Fruit fly (Drosophila melanogaster) whole organism, embryonic: ENCODE results near the gene CG3097.

ENCODE experiments used
- Abd-B ChIP-seq: fragments of 200-800 bp; sonication (Bioruptor generic); optimal IDR thresholded peaks from 2 replicates; lab custom pipeline; 2018; ENCODE audit warnings: missing biosample characterization, mild to moderate bottlenecking, missing genetic modification characterization, moderate library complexity
- Adf1 ChIP-seq: fragments of 200-800 bp; sonication (Bioruptor generic); IDR thresholded peaks from 2 replicates; pipeline ENCODE4 v1.3.6; 2022; ENCODE audit warnings: missing biosample characterization, missing genetic modification characterization
- Asciz ChIP-seq: fragments of 200-800 bp; sonication (Bioruptor generic); optimal IDR thresholded peaks from 2 replicates; lab custom pipeline; 2017; ENCODE audit warnings: missing biosample characterization, mild to moderate bottlenecking, missing genetic modification characterization, missing genetic modification reagents
- CG10321 ChIP-seq: fragments of 200-800 bp; sonication (Bioruptor generic); IDR thresholded peaks from 2 replicates; pipeline ENCODE4 v1.3.6; 2022; ENCODE audit warnings: missing biosample characterization, missing genetic modification characterization
- CG10462 ChIP-seq: fragments of 200-800 bp; sonication (Bioruptor generic); optimal IDR thresholded peaks from 2 replicates; lab custom pipeline; 2016; ENCODE audit warnings: missing biosample characterization, missing genetic modification characterization
- CG10565 ChIP-seq: fragments of 200-800 bp; sonication (Bioruptor generic); optimal IDR thresholded peaks from 3 replicates; lab custom pipeline; 2016; ENCODE audit warnings: missing biosample characterization, mild to moderate bottlenecking, missing genetic modification characterization
- CG11695 ChIP-seq: fragments of 200-800 bp; sonication (Bioruptor generic); IDR thresholded peaks from 3 replicates; pipeline ENCODE4 v1.3.6; 2022; ENCODE audit warnings: missing biosample characterization, missing genetic modification characterization
- CG12744 ChIP-seq: fragments of 200-800 bp; sonication (Bioruptor generic); optimal IDR thresholded peaks from 2 replicates; lab custom pipeline; 2016; ENCODE audit warnings: missing biosample characterization, missing genetic modification characterization
- CG13424 ChIP-seq: fragments of 200-800 bp; sonication (Bioruptor generic); optimal IDR thresholded peaks from 2 replicates; lab custom pipeline; 2019; ENCODE audit warnings: missing biosample characterization, mild to moderate bottlenecking, missing genetic modification characterization, moderate library complexity
- CG13894 ChIP-seq: fragments of 200-800 bp; sonication (Bioruptor generic); optimal IDR thresholded peaks from 3 replicates; lab custom pipeline; 2018; ENCODE audit warnings: missing biosample characterization, mild to moderate bottlenecking, missing genetic modification characterization, moderate library complexity
- CG14667 ChIP-seq: fragments of 200-800 bp; sonication (Bioruptor generic); IDR thresholded peaks from 2 replicates; pipeline ENCODE4 v1.3.6; 2022; ENCODE audit warnings: missing biosample characterization, missing genetic modification characterization
- CG14965 ChIP-seq: fragments of 200-800 bp; sonication (Bioruptor generic); optimal IDR thresholded peaks from 2 replicates; lab custom pipeline; 2016; ENCODE audit warnings: missing biosample characterization, missing genetic modification characterization, borderline replicate concordance
- CG16779 ChIP-seq: fragments of 200-800 bp; sonication (Bioruptor generic); IDR thresholded peaks from 2 replicates; pipeline ENCODE4 v1.3.6; 2022; ENCODE audit warnings: missing biosample characterization, missing genetic modification characterization
- CG16813 ChIP-seq: fragments of 200-800 bp; sonication (Bioruptor generic); IDR thresholded peaks from 3 replicates; pipeline ENCODE4 v1.3.6; 2022; ENCODE audit warnings: missing biosample characterization, missing genetic modification characterization; ENCODE audit not compliant: partially characterized antibody
- CG1832 ChIP-seq: fragments of 200-800 bp; sonication (Bioruptor generic); optimal IDR thresholded peaks from 2 replicates; lab custom pipeline; 2017; ENCODE audit warnings: missing biosample characterization, mild to moderate bottlenecking, missing genetic modification characterization, inconsistent platforms
- CG18599 ChIP-seq: fragments of 200-800 bp; sonication (Bioruptor generic); optimal IDR thresholded peaks from 3 replicates; lab custom pipeline; 2017; ENCODE audit warnings: missing biosample characterization, missing genetic modification characterization, mild to moderate bottlenecking, moderate library complexity, missing genetic modification reagents
- CG2120 ChIP-seq: fragments of 200-800 bp; sonication (Bioruptor generic); optimal IDR thresholded peaks from 3 replicates; lab custom pipeline; 2016; ENCODE audit warnings: missing biosample characterization, missing genetic modification characterization
- CG2199 ChIP-seq: fragments of 200-800 bp; sonication (Bioruptor generic); IDR thresholded peaks from 3 replicates; pipeline ENCODE4 v1.3.6; 2022; ENCODE audit warnings: missing biosample characterization, missing genetic modification characterization
- CG3065 ChIP-seq: fragments of 200-800 bp; sonication (Bioruptor generic); optimal IDR thresholded peaks from 2 replicates; lab custom pipeline; 2016; ENCODE audit warnings: missing biosample characterization, missing genetic modification characterization
- CG6791 ChIP-seq: fragments of 200-800 bp; sonication (Bioruptor generic); IDR thresholded peaks from 3 replicates; pipeline ENCODE4 v1.3.6; 2022; ENCODE audit warnings: missing biosample characterization, missing genetic modification characterization; ENCODE audit not compliant: partially characterized antibody
- CG8478 ChIP-seq: fragments of >200 bp; optimal IDR thresholded peaks from 2 replicates; lab custom pipeline; 2018
- Deaf1 ChIP-seq: fragments of 200-800 bp; optimal IDR thresholded peaks from 3 replicates; lab custom pipeline; 2019; ENCODE audit warnings: missing biosample characterization, mild to moderate bottlenecking, missing genetic modification characterization, moderate library complexity
- E2f1 ChIP-seq: fragments of 200-800 bp; sonication (Bioruptor generic); IDR thresholded peaks from 2 replicates; pipeline ENCODE4 v1.3.6; 2022; ENCODE audit warnings: missing biosample characterization, missing genetic modification characterization
- Med ChIP-seq: fragments of 200-800 bp; sonication (Bioruptor generic); peaks from one replicate; lab custom pipeline; 2016; ENCODE audit warnings: missing biosample characterization, missing genetic modification characterization, mild to moderate bottlenecking, inconsistent platforms, moderate library complexity
- Nf-YB ChIP-seq: fragments of 200-800 bp; sonication (Bioruptor generic); optimal IDR thresholded peaks from 3 replicates; lab custom pipeline; 2019; ENCODE audit warnings: missing biosample characterization, mild to moderate bottlenecking, missing genetic modification characterization, moderate library complexity
- Opbp ChIP-seq: fragments of 200-800 bp; sonication (Bioruptor generic); IDR thresholded peaks from 3 replicates; pipeline ENCODE4 v1.3.6; 2022; ENCODE audit warnings: missing biosample characterization, missing genetic modification characterization; ENCODE audit not compliant: partially characterized antibody
- Ptx1 ChIP-seq: fragments of 200-800 bp; sonication (Bioruptor generic); IDR thresholded peaks from 2 replicates; pipeline ENCODE4 v1.3.6; 2022; ENCODE audit warnings: missing biosample characterization, missing genetic modification characterization
- Ravus ChIP-seq: fragments of 200-800 bp; sonication (Bioruptor generic); IDR thresholded peaks from 2 replicates; pipeline ENCODE4 v1.3.6; 2022; ENCODE audit warnings: missing biosample characterization, missing genetic modification characterization
- Rfx ChIP-seq: fragments of 200-800 bp; sonication (Bioruptor generic); IDR thresholded peaks from 2 replicates; pipeline ENCODE4 v1.3.6; 2022; ENCODE audit warnings: missing biosample characterization, missing genetic modification characterization
- Trl ChIP-seq, 3 experiments: fragments of >200 bp in 2 of 3; fragments of 200-800 bp in 1 of 3; sonication (Bioruptor generic) in 1 of 3; optimal IDR thresholded peaks; 2 replicates in 1 of 3; 3 replicates in 2 of 3; lab custom pipeline; 2016 to 2017; ENCODE audit warnings: missing biosample characterization in 1 of 3, missing genetic modification characterization in 1 of 3
- abd-A ChIP-seq: fragments of 200-800 bp; sonication (Bioruptor generic); optimal IDR thresholded peaks from 3 replicates; lab custom pipeline; 2019; ENCODE audit warnings: missing biosample characterization, mild to moderate bottlenecking, missing genetic modification characterization, moderate library complexity
- cg ChIP-seq: fragments of 200-800 bp; sonication (Bioruptor generic); optimal IDR thresholded peaks from 3 replicates; lab custom pipeline; 2019; ENCODE audit warnings: missing biosample characterization, mild to moderate bottlenecking, missing genetic modification characterization, moderate library complexity
- chinmo ChIP-seq: fragments of 200-800 bp; sonication (Bioruptor generic); IDR thresholded peaks from 4 replicates; pipeline ENCODE4 v1.3.6; 2022; ENCODE audit warnings: missing biosample characterization, missing genetic modification characterization; ENCODE audit not compliant: partially characterized antibody
- esg ChIP-seq: fragments of 200-800 bp; sonication (Bioruptor generic); conservative IDR thresholded peaks from 2 replicates; pipeline ENCODE4 v1.3.6; 2022; ENCODE audit warnings: missing biosample characterization, missing genetic modification characterization
- eve ChIP-seq, 2 experiments: fragments of >200 bp; optimal IDR thresholded peaks; 2 replicates each; lab custom pipeline; 2017; ENCODE audit warnings: missing biosample characterization in 2 of 2, missing genetic modification characterization in 2 of 2
- gcm2 ChIP-seq: fragments of 200-800 bp; sonication (Bioruptor generic); optimal IDR thresholded peaks from 2 replicates; lab custom pipeline; 2016; ENCODE audit warnings: missing biosample characterization, missing genetic modification characterization
- gem ChIP-seq: fragments of 200-800 bp; sonication (Bioruptor generic); optimal IDR thresholded peaks from 2 replicates; lab custom pipeline; 2019; ENCODE audit warnings: missing biosample characterization, mild to moderate bottlenecking, missing genetic modification characterization, moderate library complexity
- inv ChIP-seq: fragments of 200-800 bp; sonication (Bioruptor generic); IDR thresholded peaks from 2 replicates; pipeline ENCODE4 v1.3.6; 2022; ENCODE audit warnings: missing biosample characterization, missing genetic modification characterization; ENCODE audit not compliant: partially characterized antibody
- klu ChIP-seq: fragments of 200-800 bp; sonication (Bioruptor generic); IDR thresholded peaks from 2 replicates; pipeline ENCODE4 v1.3.6; 2022; ENCODE audit warnings: missing biosample characterization, missing genetic modification characterization
- nerfin-2 ChIP-seq: fragments of 200-800 bp; sonication (Bioruptor generic); IDR thresholded peaks from 2 replicates; pipeline ENCODE4 v1.3.6; 2022; ENCODE audit warnings: missing biosample characterization, missing genetic modification characterization; ENCODE audit not compliant: partially characterized antibody
- scrt ChIP-seq: fragments of 200-800 bp; sonication (Bioruptor generic); optimal IDR thresholded peaks from 2 replicates; lab custom pipeline; 2018; ENCODE audit warnings: missing biosample characterization, mild to moderate bottlenecking, missing genetic modification characterization, moderate library complexity
- slbo ChIP-seq: fragments of 200-800 bp; sonication (Bioruptor generic); IDR thresholded peaks from 2 replicates; pipeline ENCODE4 v1.3.6; 2022; ENCODE audit warnings: missing biosample characterization, missing genetic modification characterization
- sna ChIP-seq: fragments of 200-800 bp; sonication (Bioruptor generic); IDR thresholded peaks from 2 replicates; pipeline ENCODE4 v1.3.6; 2022; ENCODE audit warnings: missing biosample characterization, missing genetic modification characterization; ENCODE audit not compliant: partially characterized antibody
- zfh1 ChIP-seq: fragments of 200-800 bp; sonication (Bioruptor generic); IDR thresholded peaks from 3 replicates; pipeline ENCODE4 v1.3.6; 2022; ENCODE audit warnings: missing biosample characterization, missing genetic modification characterization

Gene CG3097

dm6 chrX:5770730-5771181 is at the start of gene CG3097 (continued):
- no peak for TF ChIP-seq CG12744 (GFP tag; lab: Kevin White, UChicago)
- TF ChIP-seq CG2199 (GFP tag; lab: Robert Waterston, UW), result 0 out of 3 replicates have a peak, but pooled peaks have one; percentile 39
- TF ChIP-seq CG3065, result peak; percentile 86
- TF ChIP-seq CG8478 (lab: Kevin White, UChicago), result peak; percentile 80
- peak; percentile 58 for TF ChIP-seq Nf-YB (GFP tag; lab: Kevin White, UChicago)
- peak; percentile 85 for TF ChIP-seq CG10321 (GFP tag; lab: Robert Waterston, UW)
- 0 out of 2 replicates have a peak, but pooled peaks have one; percentile 8 for TF ChIP-seq nerfin-2 (GFP tag; lab: Robert Waterston, UW)
- TF ChIP-seq CG6791 (GFP tag; lab: Robert Waterston, UW), result peak; percentile 20; the same call in 1 of the 3 replicates
- TF ChIP-seq sna (GFP tag; lab: Robert Waterston, UW), result peak; percentile 46; the same call in 1 of the 2 replicates
- TF ChIP-seq klu (GFP tag; lab: Robert Waterston, UW), result peak; percentile 76

dm6 chrX:5819972-5820371 is 49.4 kb upstream of the CG3097 start:
- TF ChIP-seq Med (peak; percentile 57), slbo (GFP tag; lab: Robert Waterston, UW) (peak; percentile 36; the same call in 1 of the 2 replicates), CG16813 (GFP tag; lab: Robert Waterston, UW) (no peak), E2f1 (GFP tag; lab: Robert Waterston, UW) (0 out of 2 replicates have a peak, but pooled peaks have one; percentile 10), CG14667 (GFP tag; lab: Robert Waterston, UW) (0 out of 2 replicates have a peak, but pooled peaks have one; percentile 11), CG10462 (GFP tag; lab: Kevin White, UChicago) (no peak), Rfx (0 out of 2 replicates have a peak, but pooled peaks have one; percentile 21), gem (tag; lab: Kevin White, UChicago) (peak; percentile 1), inv (no peak), Ptx1 (GFP tag; lab: Robert Waterston, UW) (peak; percentile 24; the same call in 1 of the 2 replicates), CG11695 (GFP tag; lab: Robert Waterston, UW) (no peak), eve (GFP tag; optimal IDR thresholded peaks at IDR 0.05; lab: Kevin White, UChicago) (no peak), zfh1 (peak; percentile 13; the same call in 1 of the 3 replicates), CG2120 (GFP tag; lab: Kevin White, UChicago) (peak; percentile 24), CG10565 (no peak), CG13424 (tag; lab: Kevin White, UChicago) (no peak), esg (GFP tag; lab: Robert Waterston, UW) (no peak)

- TF ChIP-seq abd-A (peak; percentile 38), Opbp (0 out of 3 replicates have a peak, but pooled peaks have one; percentile 17), CG14965 (GFP tag; lab: Kevin White, UChicago) (no peak), CG16779 (peak; percentile 54; the same call in 1 of the 2 replicates), chinmo (0 out of 4 replicates have a peak, but pooled peaks have one; percentile 11), CG18599 (GFP tag; lab: Kevin White, UChicago) (peak; percentile 17), CG1832 (GFP tag; lab: Kevin White, UChicago) (peak; percentile 25), Abd-B (no peak), Trl (optimal IDR thresholded peaks at IDR 0.05; lab: Kevin White, UChicago) (peak in 1 of 2 experiments; percentile 35), Trl (GFP tag; optimal IDR thresholded peaks at IDR 0.05; lab: Kevin White, UChicago) (no peak), Ravus (no peak), Adf1 (GFP tag; lab: Robert Waterston, UW) (0 out of 2 replicates have a peak, but pooled peaks have one; percentile 10), gcm2 (GFP tag; lab: Kevin White, UChicago) (no peak), Med (peak; percentile 47), CG13894 (peak; percentile 7), scrt (GFP tag; lab: Kevin White, UChicago) (peak; percentile 9), Asciz (no peak), Deaf1 (tag; lab: Kevin White, UChicago) (peak; percentile 61), cg (GFP tag; lab: Kevin White, UChicago) (peak; percentile 7)
Observed at dm6 chrX:5818428-5818827, 47.8 kb upstream of the CG3097 start, which contains the start of gene CG15765. CG15765 (plus strand) TSS chrX:5818559.
